Fruit fly (Drosophila melanogaster): ENCODE measurements around the gene CG10681.

Gene CG10681

DNA sequence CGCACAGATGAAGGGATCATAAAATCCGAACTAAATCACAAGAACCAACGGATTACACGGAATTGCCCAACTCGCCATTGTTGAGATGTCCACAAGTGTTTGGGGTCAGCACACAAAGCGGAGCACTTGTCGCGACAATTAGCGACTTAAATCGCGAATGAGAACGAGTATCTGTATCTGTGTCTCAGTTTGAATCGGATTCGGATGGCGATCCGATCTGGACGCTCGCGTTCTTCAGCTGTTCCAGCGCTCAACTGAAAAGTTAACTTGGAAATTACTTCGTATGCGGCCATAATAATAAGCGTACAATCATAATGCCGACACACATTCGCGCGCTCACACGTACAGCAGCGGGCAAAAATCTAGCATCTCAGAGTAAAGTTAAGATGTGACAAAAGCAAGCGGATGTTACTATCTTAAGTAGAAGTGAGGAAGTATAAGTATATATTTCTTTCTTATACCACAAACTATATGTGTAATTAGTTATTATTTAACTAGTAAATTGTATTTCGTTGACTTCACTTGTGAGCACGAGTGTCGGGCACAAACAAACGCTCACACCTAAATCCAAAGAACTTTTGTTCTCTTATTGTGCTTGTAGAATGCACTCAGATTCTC lies 10.8 kb upstream of the CG10681 start, which contains the start of gene CG10660 (continued):
- TF ChIP-seq klu (GFP tag; IDR thresholded peaks at IDR 0.05) = peak; percentile 23; the same call in 1 of the 2 replicates
- peak; percentile 76 for TF ChIP-seq Oaz (GFP tag; IDR thresholded peaks at IDR 0.05)
- TF ChIP-seq prd (optimal IDR thresholded peaks at IDR 0.05) = no peak
- peak; percentile 87 for TF ChIP-seq prd (GFP tag; IDR thresholded peaks at IDR 0.05)
- TF ChIP-seq Stat92E (GFP tag; optimal IDR thresholded peaks at IDR 0.05) = peak in 1 of 3 experiments; percentile 52
- peak; percentile 93 for TF ChIP-seq Oli (tag; optimal IDR thresholded peaks at IDR 0.05)
- TF ChIP-seq CG12391 (tag; optimal IDR thresholded peaks at IDR 0.05) = peak; percentile 92
- no peak for TF ChIP-seq gfzf (GFP tag; optimal IDR thresholded peaks at IDR 0.05)
- peak; percentile 82 for TF ChIP-seq HHEX (GFP tag; optimal IDR thresholded peaks at IDR 0.05)
- TF ChIP-seq bcd (GFP tag; optimal IDR thresholded peaks at IDR 0.05) = peak; percentile 89
- peak; percentile 91 for TF ChIP-seq nmo (GFP tag; optimal IDR thresholded peaks at IDR 0.05)
- peak; percentile 91 for TF ChIP-seq CG34422 (GFP tag; IDR thresholded peaks at IDR 0.05)
- peak; percentile 75 for TF ChIP-seq peb (GFP tag; IDR thresholded peaks at IDR 0.05)
- peak; percentile 78 for TF ChIP-seq CG6654 (GFP tag; optimal IDR thresholded peaks at IDR 0.05)
- no peak for TF ChIP-seq CG9876 (GFP tag; optimal IDR thresholded peaks at IDR 0.05)
- peak; percentile 67 for TF ChIP-seq NC2β (GFP tag; optimal IDR thresholded peaks at IDR 0.05)
- TF ChIP-seq H15 (GFP tag; IDR thresholded peaks at IDR 0.05) = peak; percentile 84
- peak; percentile 46 for TF ChIP-seq CG12236 (GFP tag; optimal IDR thresholded peaks at IDR 0.05)
- peak; percentile 82 for TF ChIP-seq CG6689 (GFP tag; IDR thresholded peaks at IDR 0.05)
- peak; percentile 90 for TF ChIP-seq tap (tag; optimal IDR thresholded peaks at IDR 0.05)
- TF ChIP-seq dpn (GFP tag; optimal IDR thresholded peaks at IDR 0.05) = peak; percentile 72 to 87
- TF ChIP-seq wor (GFP tag; IDR thresholded peaks at IDR 0.05) = peak; percentile 86
- peak; percentile 93 for TF ChIP-seq CG31441 (GFP tag; IDR thresholded peaks at IDR 0.05)
- 0 out of 3 replicates have a peak, but pooled peaks have one; percentile 43 for TF ChIP-seq CG11560 (tag; IDR thresholded peaks at IDR 0.05)
- peak; percentile 47 for TF ChIP-seq Dad (GFP tag; optimal IDR thresholded peaks at IDR 0.05)
- peak; percentile 84 for TF ChIP-seq gce (GFP tag; IDR thresholded peaks at IDR 0.05)
- TF ChIP-seq CG7928 (GFP tag; optimal IDR thresholded peaks at IDR 0.05) = peak; percentile 34
- no peak for TF ChIP-seq tna (GFP tag; IDR thresholded peaks at IDR 0.05; ENCODE audit: partially characterized antibody)
- TF ChIP-seq D (optimal IDR thresholded peaks at IDR 0.05) = no peak
- TF ChIP-seq D (GFP tag; optimal IDR thresholded peaks at IDR 0.05) = peak; percentile 88
- TF ChIP-seq CG2120 (GFP tag; optimal IDR thresholded peaks at IDR 0.05) = peak; percentile 85
- TF ChIP-seq psq (GFP tag; optimal IDR thresholded peaks at IDR 0.05) = peak; percentile 65
- TF ChIP-seq CG4707 (GFP tag; optimal IDR thresholded peaks at IDR 0.05) = peak; percentile 73
- TF ChIP-seq zfh1 (GFP tag; IDR thresholded peaks at IDR 0.05) = peak; percentile 91
- no peak for TF ChIP-seq ato (GFP tag; IDR thresholded peaks at IDR 0.05; ENCODE audit: partially characterized antibody)
- peak; percentile 68 for TF ChIP-seq fd64A (GFP tag; optimal IDR thresholded peaks at IDR 0.05)
- TF ChIP-seq ci (GFP tag; IDR thresholded peaks at IDR 0.05) = peak; percentile 96
- peak; percentile 39 for TF ChIP-seq MESR4 (GFP tag; optimal IDR thresholded peaks at IDR 0.05)
- TF ChIP-seq CG6254 (GFP tag; optimal IDR thresholded peaks at IDR 0.05) = peak; percentile 89
- peak; percentile 86 for TF ChIP-seq CG13424 (tag; optimal IDR thresholded peaks at IDR 0.05)
- peak; percentile 83 for TF ChIP-seq Hsf (GFP tag; optimal IDR thresholded peaks at IDR 0.05)
- peak; percentile 83 for TF ChIP-seq CG1529 (GFP tag; optimal IDR thresholded peaks at IDR 0.05)
- peak; percentile 80 to 82 for TF ChIP-seq chif (GFP tag; optimal IDR thresholded peaks at IDR 0.05)
- no peak for TF ChIP-seq zf30C (GFP tag; optimal IDR thresholded peaks at IDR 0.05)
- peak; percentile 50 for TF ChIP-seq fu2 (GFP tag; optimal IDR thresholded peaks at IDR 0.05)
- peak; percentile 84 for TF ChIP-seq CG9727 (GFP tag; optimal IDR thresholded peaks at IDR 0.05)
- TF ChIP-seq bsh (GFP tag; optimal IDR thresholded peaks at IDR 0.05) = peak; percentile 92 to 96
- peak; percentile 70; the same call in 2 of the 3 replicates for TF ChIP-seq CG11093 (GFP tag; IDR thresholded peaks at IDR 0.05)
- TF ChIP-seq gem (tag; optimal IDR thresholded peaks at IDR 0.05) = peak; percentile 94
- peak; percentile 89 for TF ChIP-seq CG12071 (GFP tag; optimal IDR thresholded peaks at IDR 0.05)
